Worm (Caenorhabditis elegans): ENCODE data around the gene pph-2.

Gene pph-2

DNA sequence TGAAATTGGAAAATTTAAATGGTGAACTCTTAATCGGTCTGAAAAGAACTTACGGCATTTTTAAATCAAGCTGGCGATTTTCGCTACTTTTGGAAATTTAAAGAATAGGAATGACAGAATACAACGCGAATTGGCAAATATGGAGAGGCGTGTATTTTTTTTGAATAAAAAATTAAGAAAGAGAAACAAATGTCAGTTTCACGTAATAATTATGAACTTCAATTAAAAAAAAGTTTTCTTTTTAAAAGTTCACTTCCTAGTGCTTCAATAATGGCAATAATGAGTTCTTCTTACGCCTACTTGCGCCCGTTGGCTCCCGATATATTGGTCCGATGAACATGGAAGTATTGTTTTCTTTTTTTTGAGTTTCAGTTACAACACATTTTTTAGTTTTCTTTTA lies at the start of gene pph-2:
pph-2 (minus strand) TSS at position 101 of the 400 bp plus-strand sequence.
- TF ChIP-seq ceh-36 (tag; optimal IDR thresholded peaks at IDR 0.05) = no peak
- TF ChIP-seq ceh-13 (GFP tag; optimal IDR thresholded peaks at IDR 0.05) = no peak
- TF ChIP-seq scrt-1 (GFP tag; IDR thresholded peaks at IDR 0.05) = no peak
- TF ChIP-seq hmg-4 (GFP tag; optimal IDR thresholded peaks at IDR 0.05) = no peak
- no peak for TF ChIP-seq hnd-1 (tag; optimal IDR thresholded peaks at IDR 0.05)
- no peak for TF ChIP-seq ets-7 (tag; optimal IDR thresholded peaks at IDR 0.05)
- TF ChIP-seq flt-1 (GFP tag; IDR thresholded peaks at IDR 0.05) = no peak
- no peak for TF ChIP-seq tbx-11 (GFP tag; IDR thresholded peaks at IDR 0.05)
- TF ChIP-seq B0310.2 (tag; optimal IDR thresholded peaks at IDR 0.05) = no peak
- TF ChIP-seq hmbx-1 (tag; optimal IDR thresholded peaks at IDR 0.05) = no peak
- TF ChIP-seq tra-4 (tag; optimal IDR thresholded peaks at IDR 0.05) = no peak
- no peak for TF ChIP-seq aly-1 (tag; optimal IDR thresholded peaks at IDR 0.05)
- no peak for TF ChIP-seq tbx-37 (GFP tag; conservative IDR thresholded peaks at IDR 0.05)
- TF ChIP-seq F13C5.2 (tag; optimal IDR thresholded peaks at IDR 0.05) = no peak
- no peak for TF ChIP-seq sea-1 (GFP tag; conservative IDR thresholded peaks at IDR 0.05)
- TF ChIP-seq pes-1 (GFP tag; IDR thresholded peaks at IDR 0.05) = no peak
- no peak for TF ChIP-seq ama-1 (optimal IDR thresholded peaks at IDR 0.05)

DNA sequence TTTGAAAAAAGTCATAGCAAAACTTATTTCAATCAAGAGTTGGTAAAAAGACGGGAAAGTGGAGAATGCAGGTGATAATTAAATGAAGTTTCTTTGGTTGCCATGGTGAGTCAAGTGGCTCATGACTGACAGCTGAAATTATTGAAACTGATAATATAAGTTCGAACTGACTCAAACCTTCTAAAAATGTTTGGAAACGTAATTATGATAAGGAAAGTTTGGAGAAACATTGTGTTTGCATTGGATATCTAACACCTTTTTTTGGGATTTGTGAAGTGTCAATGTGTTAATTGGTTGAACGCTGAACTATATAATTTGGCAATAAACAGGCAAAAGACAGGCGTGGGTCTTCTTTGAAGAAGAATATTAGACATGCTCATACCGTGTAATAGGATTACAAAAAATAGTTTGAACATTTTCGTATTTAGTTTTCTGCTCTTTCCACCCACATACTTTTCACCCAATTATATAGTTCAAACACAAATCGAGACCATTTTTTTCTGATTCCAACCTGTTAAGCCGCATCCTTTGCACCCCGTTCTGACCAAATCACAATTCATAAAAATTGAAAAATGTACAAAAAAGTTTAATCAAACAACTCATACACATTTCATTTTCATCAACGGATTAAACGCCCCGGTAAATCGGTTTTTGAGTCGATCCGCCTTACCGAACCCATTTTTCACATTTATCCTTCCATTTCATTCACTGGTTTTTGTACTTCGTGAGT lies 47.9 kb upstream of the pph-2 start, which contains the start of the genes srlf-33 and srlf-32:
srlf-33 (minus strand) TSS at position 101 of the 730 bp plus-strand sequence.
srlf-32 (plus strand) TSS at position 680 of the 730 bp plus-strand sequence.
- no peak for TF ChIP-seq aly-1 (tag; optimal IDR thresholded peaks at IDR 0.05)
- TF ChIP-seq hmbx-1 (tag; optimal IDR thresholded peaks at IDR 0.05) = no peak
- no peak for TF ChIP-seq pes-1 (GFP tag; IDR thresholded peaks at IDR 0.05)
- TF ChIP-seq scrt-1 (GFP tag; IDR thresholded peaks at IDR 0.05) = no peak
- no peak for TF ChIP-seq tbx-11 (GFP tag; IDR thresholded peaks at IDR 0.05)
- TF ChIP-seq flt-1 (GFP tag; IDR thresholded peaks at IDR 0.05) = no peak
- TF ChIP-seq ama-1 (optimal IDR thresholded peaks at IDR 0.05) = no peak
- TF ChIP-seq sea-1 (GFP tag; conservative IDR thresholded peaks at IDR 0.05) = no peak
- no peak for TF ChIP-seq tbx-37 (GFP tag; conservative IDR thresholded peaks at IDR 0.05)
- no peak for TF ChIP-seq ceh-13 (GFP tag; optimal IDR thresholded peaks at IDR 0.05)
- TF ChIP-seq tra-4 (tag; optimal IDR thresholded peaks at IDR 0.05) = no peak
- TF ChIP-seq ceh-36 (tag; optimal IDR thresholded peaks at IDR 0.05) = no peak
- TF ChIP-seq hmg-4 (GFP tag; optimal IDR thresholded peaks at IDR 0.05) = no peak
- no peak for TF ChIP-seq ets-7 (tag; optimal IDR thresholded peaks at IDR 0.05)
- TF ChIP-seq hnd-1 (tag; optimal IDR thresholded peaks at IDR 0.05) = no peak
- TF ChIP-seq F13C5.2 (tag; optimal IDR thresholded peaks at IDR 0.05) = no peak
- TF ChIP-seq B0310.2 (tag; optimal IDR thresholded peaks at IDR 0.05) = no peak

DNA sequence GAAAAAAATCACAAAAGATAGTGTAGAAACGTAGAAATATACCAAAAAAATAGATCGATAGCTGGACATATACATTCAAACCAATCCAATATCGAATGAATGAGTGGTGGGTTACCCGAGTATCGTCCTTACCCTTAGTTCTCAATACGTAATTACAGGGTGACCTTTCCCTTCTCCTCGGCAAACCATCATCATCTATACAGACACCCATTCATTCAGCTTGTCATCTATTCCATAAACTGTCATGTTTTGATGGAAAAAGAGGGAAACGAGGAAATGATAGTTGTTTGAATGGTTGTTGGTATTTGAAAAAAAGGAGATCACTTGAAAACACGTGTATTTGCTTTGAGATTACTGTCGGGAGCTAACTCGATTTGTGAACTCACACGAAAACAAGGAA lies 46.5 kb upstream of the pph-2 start:
- no peak for TF ChIP-seq hmg-4 (GFP tag; optimal IDR thresholded peaks at IDR 0.05)
- no peak for TF ChIP-seq pes-1 (GFP tag; IDR thresholded peaks at IDR 0.05)
- TF ChIP-seq tbx-11 (GFP tag; IDR thresholded peaks at IDR 0.05) = no peak
- TF ChIP-seq B0310.2 (tag; optimal IDR thresholded peaks at IDR 0.05) = no peak
- no peak for TF ChIP-seq hmbx-1 (tag; optimal IDR thresholded peaks at IDR 0.05)
- no peak for TF ChIP-seq ama-1 (optimal IDR thresholded peaks at IDR 0.05)
- no peak for TF ChIP-seq tbx-37 (GFP tag; conservative IDR thresholded peaks at IDR 0.05)
- no peak for TF ChIP-seq hnd-1 (tag; optimal IDR thresholded peaks at IDR 0.05)
- TF ChIP-seq ceh-36 (tag; optimal IDR thresholded peaks at IDR 0.05) = no peak
- no peak for TF ChIP-seq sea-1 (GFP tag; conservative IDR thresholded peaks at IDR 0.05)
- no peak for TF ChIP-seq F13C5.2 (tag; optimal IDR thresholded peaks at IDR 0.05)
- no peak for TF ChIP-seq ceh-13 (GFP tag; optimal IDR thresholded peaks at IDR 0.05)

DNA sequence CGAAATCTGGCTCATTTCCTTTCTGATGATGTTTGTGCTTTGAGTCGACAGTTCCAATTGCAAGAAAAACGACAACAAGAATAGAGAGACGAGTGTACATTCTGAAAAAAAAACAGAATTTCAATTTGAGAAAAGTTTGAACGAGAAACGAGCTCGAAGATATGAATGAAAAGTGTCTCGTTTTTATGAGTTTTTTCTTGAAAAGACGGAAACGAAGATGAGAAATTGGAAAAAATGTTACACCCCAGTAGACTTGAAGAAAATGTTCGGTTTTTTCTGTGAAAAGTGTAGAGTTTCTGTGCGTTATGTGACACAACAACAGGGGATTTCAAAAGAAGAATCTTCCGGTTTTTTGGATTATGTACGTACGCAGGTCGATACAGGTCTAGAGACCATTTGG lies 45.5 kb upstream of the pph-2 start, which contains the start of gene srlf-31:
srlf-31 (minus strand) TSS at position 101 of the 400 bp plus-strand sequence.
- TF ChIP-seq hnd-1 (tag; optimal IDR thresholded peaks at IDR 0.05) = no peak
- TF ChIP-seq ets-7 (tag; optimal IDR thresholded peaks at IDR 0.05) = no peak
- TF ChIP-seq pes-1 (GFP tag; IDR thresholded peaks at IDR 0.05) = no peak
- no peak for TF ChIP-seq tbx-11 (GFP tag; IDR thresholded peaks at IDR 0.05)
- no peak for TF ChIP-seq aly-1 (tag; optimal IDR thresholded peaks at IDR 0.05)
- no peak for TF ChIP-seq B0310.2 (tag; optimal IDR thresholded peaks at IDR 0.05)
- TF ChIP-seq ceh-13 (GFP tag; optimal IDR thresholded peaks at IDR 0.05) = no peak
- TF ChIP-seq sea-1 (GFP tag; conservative IDR thresholded peaks at IDR 0.05) = no peak
- TF ChIP-seq tra-4 (tag; optimal IDR thresholded peaks at IDR 0.05) = no peak
- TF ChIP-seq ama-1 (optimal IDR thresholded peaks at IDR 0.05) = no peak
- no peak for TF ChIP-seq F13C5.2 (tag; optimal IDR thresholded peaks at IDR 0.05)
- no peak for TF ChIP-seq tbx-37 (GFP tag; conservative IDR thresholded peaks at IDR 0.05)
- TF ChIP-seq flt-1 (GFP tag; IDR thresholded peaks at IDR 0.05) = no peak
- no peak for TF ChIP-seq hmbx-1 (tag; optimal IDR thresholded peaks at IDR 0.05)
- TF ChIP-seq ceh-36 (tag; optimal IDR thresholded peaks at IDR 0.05) = no peak
- TF ChIP-seq hmg-4 (GFP tag; optimal IDR thresholded peaks at IDR 0.05) = no peak
- no peak for TF ChIP-seq scrt-1 (GFP tag; IDR thresholded peaks at IDR 0.05)

DNA sequence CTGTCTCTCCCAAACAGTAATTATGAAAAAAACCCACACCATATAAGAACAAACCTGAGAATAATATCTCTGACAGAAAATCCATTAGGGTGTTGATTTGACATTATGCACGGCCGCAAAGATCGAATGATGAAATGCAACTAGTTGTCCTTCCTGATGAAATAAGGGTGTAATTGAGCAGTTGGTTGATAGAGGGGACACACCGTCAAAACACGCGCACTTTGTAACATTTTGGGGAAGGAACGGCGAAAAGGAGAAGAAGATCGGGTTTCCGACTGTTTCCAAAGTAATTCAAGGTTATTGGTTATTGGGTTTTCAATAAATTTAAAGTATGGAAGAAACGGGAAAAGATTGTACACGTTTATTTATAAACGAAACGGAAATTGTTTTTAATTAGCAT lies 44.4 kb upstream of the pph-2 start, which contains the start of gene ZK822.1:
ZK822.1 (minus strand) TSS at position 121 of the 400 bp plus-strand sequence.
- TF ChIP-seq ama-1 (optimal IDR thresholded peaks at IDR 0.05) (no peak), tbx-37 (GFP tag; conservative IDR thresholded peaks at IDR 0.05) (no peak), tra-4 (tag; optimal IDR thresholded peaks at IDR 0.05) (no peak), flt-1 (GFP tag; IDR thresholded peaks at IDR 0.05) (no peak), scrt-1 (GFP tag; IDR thresholded peaks at IDR 0.05) (no peak), B0310.2 (tag; optimal IDR thresholded peaks at IDR 0.05) (no peak), hmbx-1 (tag; optimal IDR thresholded peaks at IDR 0.05) (no peak), ceh-13 (GFP tag; optimal IDR thresholded peaks at IDR 0.05) (no peak), tbx-11 (GFP tag; IDR thresholded peaks at IDR 0.05) (no peak), ets-7 (tag; optimal IDR thresholded peaks at IDR 0.05) (no peak), hmg-4 (GFP tag; optimal IDR thresholded peaks at IDR 0.05) (no peak)

DNA sequence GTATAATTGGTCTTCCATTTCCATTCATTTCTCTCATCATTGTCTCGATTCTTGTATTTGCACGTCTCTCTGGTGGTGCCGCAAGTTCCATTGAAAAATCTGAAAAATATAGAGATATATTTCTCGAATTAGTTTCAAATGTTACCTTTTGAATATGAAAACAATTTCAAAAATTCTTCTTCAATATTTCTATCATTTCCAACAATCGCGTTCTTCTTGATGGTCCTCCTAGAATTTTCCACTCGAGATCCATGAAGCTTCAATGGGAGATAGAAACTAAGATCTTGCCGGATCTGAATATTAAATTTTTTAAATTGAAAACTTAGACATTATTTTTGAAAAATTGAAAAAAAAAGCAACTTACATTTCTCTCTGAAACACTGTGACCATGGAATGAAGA lies 41.5 kb upstream of the pph-2 start:
- TF ChIP-seq hnd-1 (tag; optimal IDR thresholded peaks at IDR 0.05) (no peak), hmg-4 (GFP tag; optimal IDR thresholded peaks at IDR 0.05) (no peak), tbx-37 (GFP tag; conservative IDR thresholded peaks at IDR 0.05) (no peak), B0310.2 (tag; optimal IDR thresholded peaks at IDR 0.05) (no peak), ama-1 (optimal IDR thresholded peaks at IDR 0.05) (no peak), tbx-11 (GFP tag; IDR thresholded peaks at IDR 0.05) (no peak), sea-1 (GFP tag; conservative IDR thresholded peaks at IDR 0.05) (no peak), hmbx-1 (tag; optimal IDR thresholded peaks at IDR 0.05) (no peak), aly-1 (tag; optimal IDR thresholded peaks at IDR 0.05) (no peak), F13C5.2 (tag; optimal IDR thresholded peaks at IDR 0.05) (no peak), tra-4 (tag; optimal IDR thresholded peaks at IDR 0.05) (no peak), ceh-13 (GFP tag; optimal IDR thresholded peaks at IDR 0.05) (no peak), ceh-36 (tag; optimal IDR thresholded peaks at IDR 0.05) (no peak), pes-1 (GFP tag; IDR thresholded peaks at IDR 0.05) (no peak)
